Fruit fly (Drosophila melanogaster) whole organism, embryonic: Measurements from ENCODE around the gene CG7484.

Source experiments
- CG10274 ChIP-seq: fragments of 200-800 bp; sonication (Bioruptor generic); optimal IDR thresholded peaks from 3 replicates; lab custom pipeline; 2017; ENCODE audit warnings: missing biosample characterization, mild to moderate bottlenecking, missing genetic modification characterization
- CG15073 ChIP-seq: fragments of 200-800 bp; sonication (Bioruptor generic); optimal IDR thresholded peaks from 2 replicates; lab custom pipeline; 2016; ENCODE audit warnings: missing biosample characterization, missing genetic modification characterization
- CG15269 ChIP-seq: fragments of 200-800 bp; sonication (Bioruptor generic); optimal IDR thresholded peaks from 2 replicates; lab custom pipeline; 2018; ENCODE audit warnings: missing biosample characterization, mild to moderate bottlenecking, missing genetic modification characterization, moderate library complexity
- CG16813 ChIP-seq: fragments of 200-800 bp; sonication (Bioruptor generic); IDR thresholded peaks from 3 replicates; pipeline ENCODE4 v1.3.6; 2022; ENCODE audit warnings: missing biosample characterization, missing genetic modification characterization; ENCODE audit not compliant: partially characterized antibody
- CG3163 ChIP-seq: fragments of 200-800 bp; sonication (Bioruptor generic); optimal IDR thresholded peaks from 3 replicates; lab custom pipeline; 2016; ENCODE audit warnings: missing biosample characterization, missing genetic modification characterization
- CG6854 ChIP-seq: fragments of 200-800 bp; sonication (Bioruptor generic); optimal IDR thresholded peaks from 3 replicates; lab custom pipeline; 2017; ENCODE audit warnings: missing biosample characterization, mild to moderate bottlenecking, missing genetic modification characterization
- Dfd ChIP-seq, 2 experiments: fragments of >200 bp; optimal IDR thresholded peaks; 2 replicates each; lab custom pipeline; 2017; ENCODE audit warnings: missing biosample characterization in 2 of 2, missing genetic modification characterization in 2 of 2
- Drgx ChIP-seq: fragments of 200-800 bp; sonication (Bioruptor generic); IDR thresholded peaks from 2 replicates; pipeline ENCODE4 v1.3.6; 2022; ENCODE audit warnings: missing biosample characterization, missing genetic modification characterization
- Eip74EF ChIP-seq, 2 experiments: fragments of 200-800 bp in 1 of 2; fragments of >200 bp in 1 of 2; sonication (Bioruptor generic) in 1 of 2; optimal IDR thresholded peaks; 2 replicates each; lab custom pipeline; 2017 to 2019; ENCODE audit warnings: missing biosample characterization in 2 of 2, missing genetic modification characterization in 2 of 2, mild to moderate bottlenecking in 1 of 2, moderate library complexity in 1 of 2
- Fer1 ChIP-seq: fragments of 200-800 bp; sonication (Bioruptor generic); optimal IDR thresholded peaks from 2 replicates; lab custom pipeline; 2017; ENCODE audit warnings: missing biosample characterization, mild to moderate bottlenecking, missing genetic modification characterization
- Fer3 ChIP-seq: fragments of 200-800 bp; sonication (Bioruptor generic); optimal IDR thresholded peaks from 2 replicates; lab custom pipeline; 2018; ENCODE audit warnings: missing biosample characterization, mild to moderate bottlenecking, missing genetic modification characterization, moderate library complexity
- Gsc ChIP-seq: fragments of 200-800 bp; sonication (Bioruptor generic); IDR thresholded peaks from 2 replicates; pipeline ENCODE4 v1.3.6; 2022; ENCODE audit warnings: missing biosample characterization, missing genetic modification characterization
- Gug ChIP-seq: fragments of 200-800 bp; sonication (Bioruptor generic); IDR thresholded peaks from 4 replicates; pipeline ENCODE4 v1.3.6; 2022; ENCODE audit warnings: missing biosample characterization, missing genetic modification characterization
- HLH3B ChIP-seq: fragments of 200-800 bp; sonication (Bioruptor generic); IDR thresholded peaks from 2 replicates; pipeline ENCODE4 v1.3.6; 2022; ENCODE audit warnings: missing biosample characterization, missing genetic modification characterization
- HmgZ ChIP-seq: fragments of 200-800 bp; sonication (Bioruptor generic); optimal IDR thresholded peaks from 2 replicates; lab custom pipeline; 2018; ENCODE audit warnings: missing biosample characterization, mild to moderate bottlenecking, missing genetic modification characterization
- Mes4 ChIP-seq: fragments of 200-800 bp; sonication (Bioruptor generic); optimal IDR thresholded peaks from 2 replicates; lab custom pipeline; 2016; ENCODE audit warnings: missing biosample characterization, missing genetic modification characterization
- NC2β ChIP-seq: fragments of 200-800 bp; sonication (Bioruptor generic); optimal IDR thresholded peaks from 2 replicates; lab custom pipeline; 2016; ENCODE audit warnings: missing biosample characterization, missing genetic modification characterization
- Ravus ChIP-seq: fragments of 200-800 bp; sonication (Bioruptor generic); IDR thresholded peaks from 2 replicates; pipeline ENCODE4 v1.3.6; 2022; ENCODE audit warnings: missing biosample characterization, missing genetic modification characterization
- Trl ChIP-seq, 3 experiments: fragments of >200 bp in 2 of 3; fragments of 200-800 bp in 1 of 3; sonication (Bioruptor generic) in 1 of 3; optimal IDR thresholded peaks; 2 replicates in 1 of 3; 3 replicates in 2 of 3; lab custom pipeline; 2016 to 2017; ENCODE audit warnings: missing biosample characterization in 1 of 3, missing genetic modification characterization in 1 of 3
- Xrp1 ChIP-seq: fragments of 200-800 bp; sonication (Bioruptor generic); IDR thresholded peaks from 2 replicates; pipeline ENCODE4 v1.3.6; 2022; ENCODE audit warnings: missing biosample characterization, missing genetic modification characterization
- bsh ChIP-seq, 2 experiments: fragments of 200-800 bp; sonication (Bioruptor generic); optimal IDR thresholded peaks; 2 replicates each; lab custom pipeline; 2017 to 2018; ENCODE audit warnings: mild to moderate bottlenecking in 2 of 2, missing biosample characterization in 2 of 2, missing genetic modification characterization in 2 of 2, moderate library complexity in 1 of 2
- btn ChIP-seq: fragments of 200-800 bp; sonication (Bioruptor generic); optimal IDR thresholded peaks from 2 replicates; lab custom pipeline; 2016; ENCODE audit warnings: missing biosample characterization, missing genetic modification characterization
- cg ChIP-seq: fragments of 200-800 bp; sonication (Bioruptor generic); optimal IDR thresholded peaks from 3 replicates; lab custom pipeline; 2019; ENCODE audit warnings: missing biosample characterization, mild to moderate bottlenecking, missing genetic modification characterization, moderate library complexity
- chinmo ChIP-seq: fragments of 200-800 bp; sonication (Bioruptor generic); IDR thresholded peaks from 4 replicates; pipeline ENCODE4 v1.3.6; 2022; ENCODE audit warnings: missing biosample characterization, missing genetic modification characterization; ENCODE audit not compliant: partially characterized antibody
- croc ChIP-seq: fragments of 200-800 bp; sonication (Bioruptor generic); conservative IDR thresholded peaks from 3 replicates; pipeline ENCODE4 v1.3.6; 2022; ENCODE audit warnings: missing biosample characterization, missing genetic modification characterization
- esg ChIP-seq: fragments of 200-800 bp; sonication (Bioruptor generic); conservative IDR thresholded peaks from 2 replicates; pipeline ENCODE4 v1.3.6; 2022; ENCODE audit warnings: missing biosample characterization, missing genetic modification characterization
- ftz-f1 ChIP-seq: fragments of 200-800 bp; sonication (Bioruptor generic); optimal IDR thresholded peaks from 2 replicates; lab custom pipeline; 2016; ENCODE audit warnings: missing biosample characterization, missing genetic modification characterization
- gsb-n ChIP-seq: fragments of 200-800 bp; sonication (Bioruptor generic); optimal IDR thresholded peaks from 3 replicates; lab custom pipeline; 2018; ENCODE audit warnings: missing biosample characterization, mild to moderate bottlenecking, missing genetic modification characterization
- gt ChIP-seq: fragments of 200-800 bp; sonication (Bioruptor generic); IDR thresholded peaks from 2 replicates; pipeline ENCODE4 v1.3.6; 2022; ENCODE audit warnings: missing biosample characterization, missing genetic modification characterization
- lbe ChIP-seq: fragments of 200-800 bp; sonication (Bioruptor generic); optimal IDR thresholded peaks from 2 replicates; lab custom pipeline; 2016; ENCODE audit warnings: missing biosample characterization, mild to moderate bottlenecking, missing genetic modification characterization
- prd ChIP-seq, 3 experiments: fragments of >200 bp in 2 of 3; fragments of 200-800 bp in 1 of 3; sonication (Bioruptor generic) in 1 of 3; optimal IDR thresholded peaks in 2 of 3; IDR thresholded peaks in 1 of 3; 2 replicates in 2 of 3; 3 replicates in 1 of 3; pipeline versions ENCODE4 v1.3.6 to Lab custom; 2017 to 2022; ENCODE audit warnings: missing biosample characterization in 1 of 3, missing genetic modification characterization in 1 of 3
- sd ChIP-seq: fragments of 200-800 bp; sonication (Bioruptor generic); optimal IDR thresholded peaks from 3 replicates; lab custom pipeline; 2018; ENCODE audit warnings: missing biosample characterization, mild to moderate bottlenecking, missing genetic modification characterization, moderate library complexity
- sima ChIP-seq: fragments of 200-800 bp; sonication (Bioruptor generic); optimal IDR thresholded peaks from 2 replicates; lab custom pipeline; 2016; ENCODE audit warnings: missing biosample characterization, missing genetic modification characterization
- so ChIP-seq: fragments of 200-800 bp; sonication (Bioruptor generic); IDR thresholded peaks from 3 replicates; pipeline ENCODE4 v1.3.6; 2022; ENCODE audit warnings: missing biosample characterization, missing genetic modification characterization
- sqz ChIP-seq: fragments of 200-800 bp; sonication (Bioruptor generic); optimal IDR thresholded peaks from 3 replicates; lab custom pipeline; 2018; ENCODE audit warnings: missing biosample characterization, mild to moderate bottlenecking, missing genetic modification characterization
- stwl ChIP-seq: fragments of 200-800 bp; sonication (Bioruptor generic); optimal IDR thresholded peaks from 3 replicates; lab custom pipeline; 2018; ENCODE audit warnings: missing biosample characterization, mild to moderate bottlenecking, missing genetic modification characterization, moderate library complexity
- trh ChIP-seq: fragments of 200-800 bp; sonication (Bioruptor generic); optimal IDR thresholded peaks from 2 replicates; lab custom pipeline; 2016; ENCODE audit warnings: missing biosample characterization, missing genetic modification characterization
- unpg ChIP-seq: fragments of 200-800 bp; sonication (Bioruptor generic); optimal IDR thresholded peaks from 3 replicates; lab custom pipeline; 2018; ENCODE audit warnings: missing biosample characterization, mild to moderate bottlenecking, missing genetic modification characterization, moderate library complexity
- vnd ChIP-seq: fragments of 200-800 bp; sonication (Bioruptor generic); IDR thresholded peaks from 3 replicates; pipeline ENCODE4 v1.3.6; 2022; ENCODE audit warnings: missing biosample characterization, missing genetic modification characterization; ENCODE audit not compliant: partially characterized antibody
- z ChIP-seq: fragments of 200-800 bp; sonication (Bioruptor generic); IDR thresholded peaks from 3 replicates; pipeline ENCODE4 v1.3.6; 2022; ENCODE audit warnings: missing biosample characterization, missing genetic modification characterization
- zf30C ChIP-seq: fragments of 200-800 bp; sonication (Bioruptor generic); optimal IDR thresholded peaks from 3 replicates; lab custom pipeline; 2018; ENCODE audit warnings: missing biosample characterization, mild to moderate bottlenecking, missing genetic modification characterization

CG7484 gene

dm6 chr3L:17604891-17605290 lies 49.5 kb upstream of the CG7484 start (continued):
- TF ChIP-seq Fer1 (GFP tag; lab: Kevin White, UChicago) (no peak), Fer3 (tag; lab: Kevin White, UChicago) (no peak), gsb-n (tag; lab: Kevin White, UChicago) (no peak), trh (GFP tag; lab: Kevin White, UChicago) (no peak), Gug (GFP tag; lab: Robert Waterston, UW) (no peak), Mes4 (no peak), prd (optimal IDR thresholded peaks at IDR 0.05; lab: Kevin White, UChicago) (no peak), prd (GFP tag; IDR thresholded peaks at IDR 0.05; lab: Robert Waterston, UW) (no peak), CG6854 (GFP tag; lab: Kevin White, UChicago) (no peak), CG15073 (GFP tag; lab: Kevin White, UChicago) (no peak), esg (GFP tag; lab: Robert Waterston, UW) (no peak), HLH3B (GFP tag; lab: Robert Waterston, UW) (no peak), CG10274 (GFP tag; lab: Kevin White, UChicago) (peak; percentile 21), Ravus (GFP tag; lab: Robert Waterston, UW) (no peak), HmgZ (no peak), stwl (tag; lab: Kevin White, UChicago) (no peak), CG15269 (tag; lab: Kevin White, UChicago) (peak; percentile 49), CG16813 (GFP tag; lab: Robert Waterston, UW) (no peak), Gsc (GFP tag; lab: Robert Waterston, UW) (no peak), unpg (GFP tag; lab: Kevin White, UChicago) (no peak)
- TF ChIP-seq, all 482 proteins: peak for 13

- TF ChIP-seq prd (optimal IDR thresholded peaks at IDR 0.05; lab: Kevin White, UChicago), result no peak
- TF ChIP-seq prd (GFP tag; IDR thresholded peaks at IDR 0.05; lab: Robert Waterston, UW), result no peak
- TF ChIP-seq sqz (GFP tag; lab: Kevin White, UChicago), result peak; percentile 67
- no peak for TF ChIP-seq NC2β (GFP tag; lab: Kevin White, UChicago)
- no peak for TF ChIP-seq vnd (GFP tag; lab: Robert Waterston, UW)
- TF ChIP-seq gt (GFP tag; lab: Robert Waterston, UW), result no peak
- peak; percentile 67 for TF ChIP-seq Drgx (GFP tag; lab: Robert Waterston, UW)
- no peak for TF ChIP-seq so (GFP tag; lab: Robert Waterston, UW)
- peak in 1 of 2 experiments; percentile 27 for TF ChIP-seq bsh (GFP tag; optimal IDR thresholded peaks at IDR 0.05; lab: Kevin White, UChicago)
- no peak for TF ChIP-seq Xrp1 (GFP tag; lab: Robert Waterston, UW)
- no peak for TF ChIP-seq btn
- peak; percentile 76 to 85 for TF ChIP-seq Trl (optimal IDR thresholded peaks at IDR 0.05; lab: Kevin White, UChicago)
- TF ChIP-seq Trl (GFP tag; optimal IDR thresholded peaks at IDR 0.05; lab: Kevin White, UChicago), result no peak
- TF ChIP-seq CG3163 (GFP tag; lab: Kevin White, UChicago), result peak; percentile 92
- TF ChIP-seq ftz-f1 (GFP tag; lab: Kevin White, UChicago), result peak; percentile 14
- TF ChIP-seq Dfd (GFP tag; optimal IDR thresholded peaks at IDR 0.05; lab: Kevin White, UChicago), result no peak
- no peak for TF ChIP-seq sima
- peak in 1 of 2 experiments; percentile 98 for TF ChIP-seq Eip74EF (GFP tag; optimal IDR thresholded peaks at IDR 0.05; lab: Kevin White, UChicago)
- TF ChIP-seq croc (GFP tag; lab: Robert Waterston, UW), result no peak
- TF ChIP-seq z, result peak; percentile 73; the same call in 2 of the 3 replicates
- TF ChIP-seq lbe (GFP tag; lab: Kevin White, UChicago), result peak; percentile 45
- peak; percentile 16 for TF ChIP-seq sd (tag; lab: Kevin White, UChicago)
- no peak for TF ChIP-seq Gsc (GFP tag; lab: Robert Waterston, UW)
- TF ChIP-seq chinmo (GFP tag; lab: Robert Waterston, UW), result peak; percentile 93; the same call in 3 of the 4 replicates
- TF ChIP-seq zf30C (GFP tag; lab: Kevin White, UChicago), result no peak
- peak; percentile 90 for TF ChIP-seq cg (GFP tag; lab: Kevin White, UChicago)
Measured at dm6 chr3L:17606629-17607287, 47.7 kb upstream of the CG7484 start.
